Fruit fly (Drosophila melanogaster): ENCODE data around the gene CG13069.

dm6 chr3L:16288322-16288721 lies 23.1 kb downstream of the CG13069 start, which contains the start of gene CG13046:
- no peak for TF ChIP-seq OdsH (GFP tag; optimal IDR thresholded peaks at IDR 0.05)
- TF ChIP-seq h (GFP tag; optimal IDR thresholded peaks at IDR 0.05) = no peak
- no peak for TF ChIP-seq Hr83 (GFP tag; optimal IDR thresholded peaks at IDR 0.05; ENCODE audit: poor library complexity, severe bottlenecking)
- no peak for TF ChIP-seq psq (GFP tag; optimal IDR thresholded peaks at IDR 0.05)
- TF ChIP-seq sv (GFP tag; optimal IDR thresholded peaks at IDR 0.05) = no peak
- no peak for TF ChIP-seq Sp1 (GFP tag; optimal IDR thresholded peaks at IDR 0.05)
- no peak for TF ChIP-seq GATAd (GFP tag; optimal IDR thresholded peaks at IDR 0.05)
- no peak for TF ChIP-seq rgr (GFP tag; optimal IDR thresholded peaks at IDR 0.05)
- no peak for TF ChIP-seq usp (GFP tag; optimal IDR thresholded peaks at IDR 0.05)
- TF ChIP-seq Abd-B (GFP tag; optimal IDR thresholded peaks at IDR 0.05) = no peak
- TF ChIP-seq HLH106 (tag; optimal IDR thresholded peaks at IDR 0.05) = no peak
- TF ChIP-seq lola (GFP tag; optimal IDR thresholded peaks at IDR 0.05) = no peak
- no peak for TF ChIP-seq jim (GFP tag; optimal IDR thresholded peaks at IDR 0.05)

All from whole organism, wandering third instar larva.